Worm (Caenorhabditis elegans): ENCODE results near the gene T26H5.4.

DNA sequence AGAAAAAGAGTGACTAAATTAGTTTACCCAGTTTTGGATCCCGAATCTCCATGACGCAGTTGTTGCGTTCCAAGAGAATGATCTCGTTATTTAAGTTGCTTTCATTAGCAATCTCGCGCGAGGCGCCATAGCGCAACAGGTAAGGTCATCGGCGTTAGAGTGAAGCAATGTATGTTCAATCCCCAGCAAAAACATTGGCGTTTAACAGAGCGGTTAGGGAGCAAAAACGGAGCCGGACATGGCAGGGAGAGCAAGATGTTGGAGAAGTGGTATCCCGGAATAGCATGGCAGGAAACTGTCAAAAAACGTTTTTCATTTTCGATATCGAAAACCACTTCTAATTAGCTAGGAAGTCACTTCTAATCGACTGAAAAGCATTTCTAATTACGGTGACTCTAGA, 5.8 kb upstream of the T26H5.4 start:
- TF ChIP-seq him-1 (tag; optimal IDR thresholded peaks at IDR 0.05) (no peak), W03F9.2 (tag; optimal IDR thresholded peaks at IDR 0.05) (no peak), dao-5 (tag; optimal IDR thresholded peaks at IDR 0.05) (no peak)
